Worm (Caenorhabditis elegans) whole organism, young adult: ENCODE results near the gene col-85.

Source experiments
- B0261.1 ChIP-seq: sonication (generic microtip); optimal IDR thresholded peaks from 2 replicates; lab custom pipeline; 2016; ENCODE audit warnings: mild to moderate bottlenecking, missing genetic modification characterization, moderate library complexity, missing compliant biosample characterization
- F52B5.7 ChIP-seq: sonication (generic microtip); optimal IDR thresholded peaks from 2 replicates; lab custom pipeline; 2016; ENCODE audit warnings: mild to moderate bottlenecking, missing genetic modification characterization, missing compliant biosample characterization
- F57A8.1 ChIP-seq: fragments of 200-800 bp; sonication (Bioruptor generic); optimal IDR thresholded peaks from 2 replicates; lab custom pipeline; 2018; ENCODE audit warnings: mild to moderate bottlenecking, missing genetic modification characterization, moderate library complexity, missing compliant biosample characterization
- K11D2.4 ChIP-seq: fragments of 200-800 bp; sonication (Bioruptor generic); IDR thresholded peaks from 2 replicates; pipeline ENCODE4 v1.3.6; 2022; ENCODE audit warnings: missing genetic modification reagents, missing genetic modification characterization, missing compliant biosample characterization
- attf-6 ChIP-seq: fragments of 200-800 bp; sonication (Bioruptor generic); IDR thresholded peaks from 2 replicates; pipeline ENCODE4 v1.3.6; 2022; ENCODE audit warnings: missing genetic modification reagents, missing genetic modification characterization, missing compliant biosample characterization
- dox-1 ChIP-seq: fragments of 200-800 bp; sonication (Bioruptor generic); IDR thresholded peaks from 2 replicates; pipeline ENCODE4 v1.3.6; 2022; ENCODE audit warnings: missing genetic modification reagents, missing genetic modification characterization, missing compliant biosample characterization
- efl-1 ChIP-seq: fragments of 150-350 bp; optimal IDR thresholded peaks from 2 replicates; lab custom pipeline; 2014; ENCODE audit warnings: missing biosample characterization, missing genetic modification reagents, missing genetic modification characterization
- egrh-3 ChIP-seq: fragments of 200-800 bp; sonication (Bioruptor generic); IDR thresholded peaks from 2 replicates; pipeline ENCODE4 v1.3.6; 2022; ENCODE audit warnings: missing genetic modification reagents, missing genetic modification characterization, missing compliant biosample characterization
- hsf-1 ChIP-seq: fragments of 200-800 bp; sonication (Bioruptor generic); IDR thresholded peaks from 2 replicates; pipeline ENCODE4 v1.3.6; 2022; ENCODE audit warnings: missing genetic modification reagents, missing genetic modification characterization, missing compliant biosample characterization
- let-607 ChIP-seq, 2 experiments: fragments of 200-800 bp in 1 of 2; sonication (Bioruptor generic) in 1 of 2; sonication (generic microtip) in 1 of 2; optimal IDR thresholded peaks; 2 replicates each; lab custom pipeline; 2016 to 2018; ENCODE audit warnings: mild to moderate bottlenecking in 2 of 2, missing compliant biosample characterization in 2 of 2, missing genetic modification characterization in 2 of 2, moderate library complexity in 2 of 2, missing genotype in 1 of 2
- lir-1 ChIP-seq: fragments of 200-800 bp; sonication (Bioruptor generic); conservative IDR thresholded peaks from 2 replicates; pipeline ENCODE4 v1.3.6; 2022; ENCODE audit warnings: missing genetic modification reagents, missing genetic modification characterization, missing compliant biosample characterization
- mes-4 ChIP-seq: sonication (generic microtip); optimal IDR thresholded peaks from 2 replicates; lab custom pipeline; 2016; ENCODE audit warnings: missing genotype, missing genetic modification characterization, missing compliant biosample characterization
- nhr-90 ChIP-seq: sonication (generic microtip); optimal IDR thresholded peaks from 2 replicates; lab custom pipeline; 2016; ENCODE audit warnings: missing genotype, mild to moderate bottlenecking, missing genetic modification characterization, missing compliant biosample characterization
- sptf-2 ChIP-seq: fragments of 200-800 bp; sonication (Bioruptor generic); optimal IDR thresholded peaks from 2 replicates; lab custom pipeline; 2018; ENCODE audit warnings: mild to moderate bottlenecking, missing genetic modification characterization, missing compliant biosample characterization
- zim-3 ChIP-seq: sonication (generic microtip); optimal IDR thresholded peaks from 2 replicates; lab custom pipeline; 2017; ENCODE audit warnings: mild to moderate bottlenecking, missing genetic modification characterization, moderate library complexity, missing compliant biosample characterization
- ztf-28 ChIP-seq: fragments of 200-800 bp; sonication (Bioruptor generic); IDR thresholded peaks from 2 replicates; pipeline ENCODE4 v1.3.6; 2022; ENCODE audit warnings: missing genetic modification reagents, missing genetic modification characterization, missing compliant biosample characterization

Gene col-85

DNA sequence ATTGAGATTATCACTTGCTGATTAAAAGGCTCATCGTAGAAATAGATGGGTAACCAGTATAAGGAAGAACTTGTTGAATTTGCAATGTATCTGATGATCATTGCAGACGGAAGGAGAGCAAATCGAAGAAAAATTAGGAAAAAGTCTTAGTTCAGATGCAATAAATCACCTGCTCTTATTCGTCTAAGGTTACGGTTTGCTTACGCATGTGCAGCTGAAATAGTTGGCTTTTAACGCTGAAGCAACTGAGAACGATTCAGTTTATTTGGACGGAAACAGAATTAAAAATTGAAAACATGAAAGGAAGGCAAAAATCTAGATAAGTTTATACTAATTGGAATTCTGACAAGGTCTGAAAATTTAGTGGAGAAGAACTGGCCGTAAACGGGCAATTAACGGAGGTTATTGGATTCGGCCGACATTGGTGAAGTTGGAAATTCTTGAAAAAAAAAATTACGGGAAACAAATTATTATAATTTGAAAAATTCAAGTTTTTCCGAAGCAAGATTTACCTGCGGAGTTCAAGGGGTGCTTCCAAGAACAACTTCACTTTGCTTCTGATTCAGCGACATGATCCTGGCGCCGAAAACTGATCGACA is 42.0 kb downstream of the col-85 start, which contains the start of the genes sre-35 and sre-33:
TSS of gene sre-35 (minus strand) at position 101 of the 599 bp plus-strand sequence.
TSS of gene sre-33 (plus strand) at position 549 of the 599 bp plus-strand sequence.
- TF ChIP-seq efl-1 (GFP tag; lab: Kevin White, UChicago) (no peak), attf-6 (no peak)

DNA sequence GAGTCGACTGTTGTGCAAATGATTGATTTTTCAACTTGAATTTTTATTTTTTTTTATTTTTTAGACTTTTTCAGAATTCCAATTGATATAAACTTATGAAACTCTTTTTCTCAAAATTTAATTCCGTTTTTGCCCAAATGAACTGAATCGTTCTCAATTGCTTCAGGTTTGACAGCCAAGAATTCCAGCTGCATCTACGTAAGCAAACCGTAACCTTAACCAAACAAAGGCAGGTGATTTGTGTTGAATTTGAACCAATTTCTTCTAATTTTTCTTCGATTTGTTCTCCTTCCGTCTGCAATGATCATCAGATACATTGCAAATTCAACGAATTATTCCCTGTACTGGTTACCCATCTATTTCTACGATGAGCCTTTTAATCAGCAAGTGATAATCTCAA is 45.0 kb downstream of the col-85 start, which contains the start of gene sre-34:
TSS of gene sre-34 (plus strand) at position 301 of the 400 bp plus-strand sequence.
- TF ChIP-seq nhr-90 (tag; lab: Kevin White, UChicago): no peak
- no peak for TF ChIP-seq egrh-3 (GFP tag; lab: Robert Waterston, UW)
- TF ChIP-seq let-607 (tag; optimal IDR thresholded peaks at IDR 0.05; lab: Kevin White, UChicago): no peak
- TF ChIP-seq zim-3 (tag; lab: Kevin White, UChicago): no peak
- no peak for TF ChIP-seq B0261.1
- TF ChIP-seq F57A8.1 (GFP tag; lab: Kevin White, UChicago): no peak
- no peak for TF ChIP-seq lir-1 (GFP tag; lab: Robert Waterston, UW)
- TF ChIP-seq F52B5.7 (tag; lab: Kevin White, UChicago): no peak
- no peak for TF ChIP-seq hsf-1 (GFP tag; lab: Robert Waterston, UW)
- no peak for TF ChIP-seq K11D2.4
- no peak for TF ChIP-seq sptf-2

DNA sequence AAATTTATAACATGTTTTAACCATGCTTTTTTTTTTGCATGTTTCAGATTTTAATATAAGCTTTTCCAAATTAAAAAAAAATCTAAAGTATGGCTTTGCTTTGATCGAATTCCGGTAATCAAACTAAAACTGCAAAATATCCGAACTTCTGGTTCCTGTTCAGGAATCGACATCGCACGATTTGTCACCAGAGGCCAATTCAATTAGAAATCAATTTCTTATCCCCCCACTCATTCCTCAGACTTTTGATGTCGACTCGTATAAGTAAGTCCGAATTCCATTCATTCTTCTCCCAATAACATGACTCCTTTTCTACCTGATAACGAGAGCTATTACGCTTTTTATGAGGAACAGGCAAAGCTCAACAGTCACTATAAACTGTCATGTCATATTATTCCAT is 46.7 kb downstream of the col-85 start, which contains the start of gene srh-27:
TSS of gene srh-27 (plus strand) at position 301 of the 400 bp plus-strand sequence.
- no peak for TF ChIP-seq dox-1 (GFP tag; lab: Robert Waterston, UW)
- TF ChIP-seq mes-4 (tag; lab: Kevin White, UChicago): no peak

DNA sequence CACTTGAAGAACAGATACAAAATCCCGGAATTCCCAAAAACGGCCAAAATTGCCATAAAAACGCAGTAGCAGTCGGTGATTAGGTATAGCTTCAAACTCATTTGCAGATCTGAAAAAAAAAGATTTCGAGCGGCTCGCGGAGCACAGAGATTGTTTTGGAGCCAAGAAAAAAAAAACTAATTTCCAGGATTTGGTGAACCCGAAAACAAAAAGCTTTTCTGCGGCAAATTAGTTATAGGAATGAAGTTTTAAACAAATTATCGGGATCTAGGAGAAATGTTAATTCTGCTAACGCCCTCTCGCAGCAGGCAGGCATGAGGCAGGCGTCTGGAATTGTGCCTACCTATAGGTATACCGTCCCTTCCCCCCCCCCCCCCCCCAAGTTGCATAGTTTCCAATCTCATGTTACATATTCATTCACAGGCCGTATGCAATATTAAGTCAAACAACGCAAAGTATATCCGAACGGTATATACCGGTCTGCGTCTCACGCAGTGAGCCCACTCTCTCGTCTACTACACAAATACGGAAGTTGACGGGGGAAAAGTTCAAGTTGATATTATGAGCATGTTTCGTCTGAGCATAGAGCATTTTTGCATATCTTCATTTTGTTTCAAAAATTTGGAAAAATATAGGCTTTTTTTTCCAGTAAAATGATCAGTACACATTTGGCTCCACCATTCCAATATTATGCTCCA is 50.1 kb downstream of the col-85 start, which contains the start of the genes W05H5.1 and pitr-6:
TSS of gene W05H5.1 (minus strand) at position 101 of the 698 bp plus-strand sequence.
TSS of gene pitr-6 (plus strand) at position 648 of the 698 bp plus-strand sequence.
- no peak for TF ChIP-seq zim-3 (tag; lab: Kevin White, UChicago)
- TF ChIP-seq ztf-28: 0 out of 2 replicates have a peak, but pooled peaks have one; percentile 15
